Fruit fly (Drosophila melanogaster) whole organism, embryonic: Measurements from ENCODE around the gene Hip14.
A peak's percentile ranks its signal among the peaks of the same experiment; 100 is the strongest.

Source experiments
- Ada2b ChIP-seq: fragments of 200-800 bp; sonication (Bioruptor generic); IDR thresholded peaks from 2 replicates; pipeline ENCODE4 v1.3.6; 2022; ENCODE audit warnings: missing biosample characterization, missing genetic modification characterization
- Atf3 ChIP-seq: fragments of 200-800 bp; sonication (Bioruptor generic); optimal IDR thresholded peaks from 3 replicates; lab custom pipeline; 2016; ENCODE audit warnings: missing biosample characterization, missing genetic modification characterization
- CG10366 ChIP-seq: fragments of 200-800 bp; sonication (Bioruptor generic); IDR thresholded peaks from 2 replicates; pipeline ENCODE4 v1.3.6; 2022; ENCODE audit warnings: missing biosample characterization, missing genetic modification characterization
- CG10654 ChIP-seq: fragments of 200-800 bp; sonication (Bioruptor generic); optimal IDR thresholded peaks from 2 replicates; lab custom pipeline; 2016; ENCODE audit warnings: missing biosample characterization, missing genetic modification characterization
- CG11247 ChIP-seq: fragments of 200-800 bp; sonication (Bioruptor generic); IDR thresholded peaks from 2 replicates; pipeline ENCODE4 v1.3.6; 2022; ENCODE audit warnings: missing biosample characterization, missing genetic modification characterization
- CG1233 ChIP-seq: fragments of 200-800 bp; sonication (Bioruptor generic); optimal IDR thresholded peaks from 4 replicates; lab custom pipeline; 2018; ENCODE audit warnings: missing biosample characterization, mild to moderate bottlenecking, missing genetic modification characterization
- CG13624 ChIP-seq: fragments of 200-800 bp; sonication (Bioruptor generic); optimal IDR thresholded peaks from 2 replicates; lab custom pipeline; 2016; ENCODE audit warnings: missing biosample characterization, missing genetic modification characterization
- CG14860 ChIP-seq: fragments of 200-800 bp; sonication (Bioruptor generic); IDR thresholded peaks from 3 replicates; pipeline ENCODE4 v1.3.6; 2022; ENCODE audit warnings: missing biosample characterization, missing genetic modification characterization; ENCODE audit not compliant: partially characterized antibody
- CG17385 ChIP-seq: fragments of 200-800 bp; sonication (Bioruptor generic); optimal IDR thresholded peaks from 3 replicates; lab custom pipeline; 2018; ENCODE audit warnings: missing biosample characterization, mild to moderate bottlenecking, missing genetic modification characterization
- CG17912 ChIP-seq: fragments of 200-800 bp; sonication (Bioruptor generic); optimal IDR thresholded peaks from 2 replicates; lab custom pipeline; 2018; ENCODE audit warnings: missing biosample characterization, mild to moderate bottlenecking, missing genetic modification characterization
- CG2116 ChIP-seq: fragments of 200-800 bp; sonication (Bioruptor generic); optimal IDR thresholded peaks from 3 replicates; lab custom pipeline; 2018; ENCODE audit warnings: missing biosample characterization, mild to moderate bottlenecking, missing genetic modification characterization
- CG2712 ChIP-seq: fragments of 200-800 bp; optimal IDR thresholded peaks from 3 replicates; lab custom pipeline; 2019; ENCODE audit warnings: missing biosample characterization, mild to moderate bottlenecking, missing genetic modification characterization, moderate library complexity
- CG31365 ChIP-seq: fragments of 200-800 bp; sonication (Bioruptor generic); optimal IDR thresholded peaks from 2 replicates; lab custom pipeline; 2018; ENCODE audit warnings: missing biosample characterization, mild to moderate bottlenecking, missing genetic modification characterization
- CG32767 ChIP-seq: fragments of 200-800 bp; sonication (Bioruptor generic); IDR thresholded peaks from 2 replicates; pipeline ENCODE4 v1.3.6; 2022; ENCODE audit warnings: missing biosample characterization, missing genetic modification characterization
- CG33213 ChIP-seq: fragments of 200-800 bp; sonication (Bioruptor generic); optimal IDR thresholded peaks from 3 replicates; lab custom pipeline; 2016; ENCODE audit warnings: missing biosample characterization, missing genetic modification characterization
- CG33557 ChIP-seq: fragments of 200-800 bp; sonication (Bioruptor generic); optimal IDR thresholded peaks from 2 replicates; lab custom pipeline; 2019; ENCODE audit warnings: missing biosample characterization, mild to moderate bottlenecking, missing genetic modification characterization, moderate library complexity
- CG4360 ChIP-seq: fragments of 200-800 bp; sonication (Bioruptor generic); IDR thresholded peaks from 2 replicates; pipeline ENCODE4 v1.3.6; 2022; ENCODE audit warnings: missing biosample characterization, missing genetic modification characterization
- CG4404 ChIP-seq: fragments of 200-800 bp; sonication (Bioruptor generic); IDR thresholded peaks from 2 replicates; pipeline ENCODE4 v1.3.6; 2022; ENCODE audit warnings: missing biosample characterization, missing genetic modification characterization
- CG5245 ChIP-seq: fragments of 200-800 bp; sonication (Bioruptor generic); optimal IDR thresholded peaks from 3 replicates; lab custom pipeline; 2016; ENCODE audit warnings: missing biosample characterization, missing genetic modification characterization
- CG7963 ChIP-seq: fragments of 200-800 bp; sonication (Bioruptor generic); IDR thresholded peaks from 3 replicates; pipeline ENCODE4 v1.3.6; 2022; ENCODE audit warnings: missing biosample characterization, missing genetic modification characterization; ENCODE audit not compliant: partially characterized antibody
- CG8089 ChIP-seq: fragments of 200-800 bp; sonication (Bioruptor generic); optimal IDR thresholded peaks from 3 replicates; lab custom pipeline; 2016; ENCODE audit warnings: missing biosample characterization, missing genetic modification characterization
- CG9609 ChIP-seq: fragments of 200-800 bp; sonication (Bioruptor generic); optimal IDR thresholded peaks from 3 replicates; lab custom pipeline; 2016; ENCODE audit warnings: missing biosample characterization, missing genetic modification characterization
- CG9876 ChIP-seq: fragments of 200-800 bp; sonication (Bioruptor generic); optimal IDR thresholded peaks from 2 replicates; lab custom pipeline; 2016; ENCODE audit warnings: missing biosample characterization, missing genetic modification characterization
- CoRest ChIP-seq: fragments of 200-800 bp; sonication (Bioruptor generic); optimal IDR thresholded peaks from 3 replicates; lab custom pipeline; 2018; ENCODE audit warnings: missing biosample characterization, mild to moderate bottlenecking, missing genetic modification characterization, moderate library complexity
- Dll ChIP-seq: fragments of 200-800 bp; sonication (Bioruptor generic); IDR thresholded peaks from 4 replicates; pipeline ENCODE4 v1.3.6; 2022; ENCODE audit warnings: missing biosample characterization, missing genetic modification characterization; ENCODE audit not compliant: partially characterized antibody
- Drgx ChIP-seq: fragments of 200-800 bp; sonication (Bioruptor generic); IDR thresholded peaks from 2 replicates; pipeline ENCODE4 v1.3.6; 2022; ENCODE audit warnings: missing biosample characterization, missing genetic modification characterization
- E2f2 ChIP-seq: fragments of 200-800 bp; sonication (Bioruptor generic); IDR thresholded peaks from 2 replicates; pipeline ENCODE4 v1.3.6; 2022; ENCODE audit warnings: missing biosample characterization, missing genetic modification characterization
- Fer2 ChIP-seq: fragments of 200-800 bp; sonication (Bioruptor generic); optimal IDR thresholded peaks from 2 replicates; lab custom pipeline; 2018; ENCODE audit warnings: missing biosample characterization, mild to moderate bottlenecking, missing genetic modification characterization, moderate library complexity
- Gsc ChIP-seq: fragments of 200-800 bp; sonication (Bioruptor generic); IDR thresholded peaks from 2 replicates; pipeline ENCODE4 v1.3.6; 2022; ENCODE audit warnings: missing biosample characterization, missing genetic modification characterization
- H15 ChIP-seq: fragments of 200-800 bp; sonication (Bioruptor generic); IDR thresholded peaks from 3 replicates; pipeline ENCODE4 v1.3.6; 2022; ENCODE audit warnings: missing biosample characterization, missing genetic modification characterization
- Lpt ChIP-seq: fragments of >200 bp; optimal IDR thresholded peaks from 2 replicates; lab custom pipeline; 2018; ENCODE audit warnings: missing biosample characterization, missing genetic modification characterization
- MBD-R2 ChIP-seq: fragments of 200-800 bp; sonication (Bioruptor generic); IDR thresholded peaks from 2 replicates; pipeline ENCODE4 v1.3.6; 2022; ENCODE audit warnings: missing biosample characterization, missing genetic modification characterization
- NfI ChIP-seq: fragments of 200-800 bp; sonication (Bioruptor generic); optimal IDR thresholded peaks from 3 replicates; lab custom pipeline; 2018; ENCODE audit warnings: missing biosample characterization, mild to moderate bottlenecking, missing genetic modification characterization, moderate library complexity
- Opbp ChIP-seq: fragments of 200-800 bp; sonication (Bioruptor generic); IDR thresholded peaks from 3 replicates; pipeline ENCODE4 v1.3.6; 2022; ENCODE audit warnings: missing biosample characterization, missing genetic modification characterization; ENCODE audit not compliant: partially characterized antibody
- Trl ChIP-seq, 3 experiments: fragments of >200 bp in 2 of 3; fragments of 200-800 bp in 1 of 3; sonication (Bioruptor generic) in 1 of 3; optimal IDR thresholded peaks; 2 replicates in 1 of 3; 3 replicates in 2 of 3; lab custom pipeline; 2016 to 2017; ENCODE audit warnings: missing biosample characterization in 1 of 3, missing genetic modification characterization in 1 of 3
- Xrp1 ChIP-seq: fragments of 200-800 bp; sonication (Bioruptor generic); IDR thresholded peaks from 2 replicates; pipeline ENCODE4 v1.3.6; 2022; ENCODE audit warnings: missing biosample characterization, missing genetic modification characterization
- YL-1 ChIP-seq: fragments of 200-800 bp; sonication (Bioruptor generic); optimal IDR thresholded peaks from 3 replicates; lab custom pipeline; 2017; ENCODE audit warnings: missing biosample characterization, mild to moderate bottlenecking, missing genetic modification characterization
- ap ChIP-seq: fragments of 200-800 bp; sonication (Bioruptor generic); IDR thresholded peaks from 2 replicates; pipeline ENCODE4 v1.3.6; 2022; ENCODE audit warnings: missing biosample characterization, missing genetic modification characterization
- bcd ChIP-seq: fragments of 200-800 bp; sonication (Bioruptor generic); optimal IDR thresholded peaks from 2 replicates; lab custom pipeline; 2017; ENCODE audit warnings: missing biosample characterization, mild to moderate bottlenecking, missing genetic modification characterization
- chn ChIP-seq: fragments of 200-800 bp; sonication (Bioruptor generic); optimal IDR thresholded peaks from 2 replicates; lab custom pipeline; 2016; ENCODE audit warnings: missing biosample characterization, missing genetic modification characterization
- crc ChIP-seq: fragments of 200-800 bp; sonication (Bioruptor generic); optimal IDR thresholded peaks from 2 replicates; lab custom pipeline; 2016; ENCODE audit warnings: missing biosample characterization, missing genetic modification characterization
- crp ChIP-seq, 2 experiments: fragments of 200-800 bp; sonication (Bioruptor generic); optimal IDR thresholded peaks; 2 replicates in 1 of 2; 3 replicates in 1 of 2; lab custom pipeline; 2017; ENCODE audit warnings: missing biosample characterization in 2 of 2, missing genetic modification characterization in 2 of 2, mild to moderate bottlenecking in 1 of 2, moderate library complexity in 1 of 2
- da ChIP-seq: fragments of 200-800 bp; sonication (Bioruptor generic); optimal IDR thresholded peaks from 2 replicates; lab custom pipeline; 2016; ENCODE audit warnings: missing biosample characterization, missing genetic modification characterization
- emc ChIP-seq: fragments of 200-800 bp; sonication (Bioruptor generic); optimal IDR thresholded peaks from 2 replicates; lab custom pipeline; 2016; ENCODE audit warnings: missing biosample characterization, missing genetic modification characterization
- jumu ChIP-seq: fragments of 200-800 bp; sonication (Bioruptor generic); optimal IDR thresholded peaks from 3 replicates; lab custom pipeline; 2016; ENCODE audit warnings: missing biosample characterization, missing genetic modification characterization
- sens ChIP-seq: fragments of 200-800 bp; sonication (Bioruptor generic); peaks from one replicate; lab custom pipeline; 2016; ENCODE audit warnings: missing biosample characterization, missing genetic modification characterization
- slp2 ChIP-seq: fragments of 200-800 bp; sonication (Bioruptor generic); optimal IDR thresholded peaks from 2 replicates; lab custom pipeline; 2016; ENCODE audit warnings: missing biosample characterization, missing genetic modification characterization
- tio ChIP-seq: fragments of 200-800 bp; sonication (Bioruptor generic); optimal IDR thresholded peaks from 2 replicates; lab custom pipeline; 2017; ENCODE audit warnings: missing biosample characterization, missing genetic modification characterization, inconsistent platforms
- unc-4 ChIP-seq: fragments of 200-800 bp; sonication (Bioruptor generic); IDR thresholded peaks from 2 replicates; pipeline ENCODE4 v1.3.6; 2022; ENCODE audit warnings: missing biosample characterization, missing genetic modification characterization; ENCODE audit not compliant: partially characterized antibody
- vnd ChIP-seq: fragments of 200-800 bp; sonication (Bioruptor generic); IDR thresholded peaks from 3 replicates; pipeline ENCODE4 v1.3.6; 2022; ENCODE audit warnings: missing biosample characterization, missing genetic modification characterization; ENCODE audit not compliant: partially characterized antibody
- wor ChIP-seq: fragments of 200-800 bp; sonication (Bioruptor generic); IDR thresholded peaks from 2 replicates; pipeline ENCODE4 v1.3.6; 2022; ENCODE audit warnings: missing biosample characterization, missing genetic modification characterization

Gene Hip14

DNA sequence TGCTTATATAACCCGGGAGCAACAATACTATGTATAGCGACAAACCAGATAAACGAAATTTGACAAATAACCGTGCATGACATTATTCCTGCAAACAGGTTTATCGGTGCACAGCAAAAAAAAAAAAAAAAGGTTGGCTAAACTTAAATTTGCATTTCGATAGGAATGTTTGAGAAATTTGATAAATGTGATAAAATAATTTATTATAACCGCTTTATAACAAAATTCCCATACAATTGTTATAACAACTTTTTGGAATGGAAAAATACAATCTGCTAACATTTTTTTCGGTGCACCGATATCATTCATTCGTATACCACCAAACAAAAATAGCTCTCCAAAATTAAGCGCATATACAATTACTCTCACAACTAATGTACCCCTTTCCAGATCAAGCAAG, 10.5 kb upstream of the Hip14 start (continued):
- TF ChIP-seq CG2712 (tag; lab: Kevin White, UChicago): peak; percentile 68
- TF ChIP-seq Atf3 (GFP tag; lab: Kevin White, UChicago): no peak
- no peak; the same call in 1 of the 2 replicates for TF ChIP-seq MBD-R2 (GFP tag; lab: Robert Waterston, UW)
- peak; percentile 55; the same call in 1 of the 2 replicates for TF ChIP-seq CG11247
- peak; percentile 73 for TF ChIP-seq Xrp1 (GFP tag; lab: Robert Waterston, UW)
- peak; percentile 66 for TF ChIP-seq Ada2b (GFP tag; lab: Robert Waterston, UW)
- TF ChIP-seq CG1233 (GFP tag; lab: Kevin White, UChicago): peak; percentile 49
- no peak for TF ChIP-seq YL-1
- TF ChIP-seq chn: no peak
- TF ChIP-seq CG10366 (GFP tag; lab: Robert Waterston, UW): 0 out of 2 replicates have a peak, but pooled peaks have one; percentile 42
- TF ChIP-seq CG8089 (GFP tag; lab: Kevin White, UChicago): no peak
- TF ChIP-seq CG17385 (GFP tag; lab: Kevin White, UChicago): peak; percentile 32
- no peak for TF ChIP-seq CG9876 (GFP tag; lab: Kevin White, UChicago)
- no peak for TF ChIP-seq wor (GFP tag; lab: Robert Waterston, UW)
- TF ChIP-seq crp (GFP tag; optimal IDR thresholded peaks at IDR 0.05; lab: Kevin White, UChicago): no peak
- TF ChIP-seq sens (GFP tag; lab: Kevin White, UChicago): peak; percentile 87
- TF ChIP-seq CG10654 (GFP tag; lab: Kevin White, UChicago): peak; percentile 18
- peak; percentile 18; the same call in 1 of the 2 replicates for TF ChIP-seq CG32767 (GFP tag; lab: Robert Waterston, UW)
- no peak for TF ChIP-seq slp2 (GFP tag; lab: Kevin White, UChicago)
- no peak for TF ChIP-seq CG14860 (GFP tag; lab: Robert Waterston, UW)
- no peak for TF ChIP-seq da (GFP tag; lab: Kevin White, UChicago)
- TF ChIP-seq CG9609: no peak
- no peak for TF ChIP-seq Lpt (GFP tag; lab: Kevin White, UChicago)
- TF ChIP-seq Trl (optimal IDR thresholded peaks at IDR 0.05; lab: Kevin White, UChicago): no peak
- TF ChIP-seq Trl (GFP tag; optimal IDR thresholded peaks at IDR 0.05; lab: Kevin White, UChicago): no peak
- no peak for TF ChIP-seq vnd
- no peak for TF ChIP-seq NfI (GFP tag; lab: Kevin White, UChicago)
- no peak for TF ChIP-seq unc-4 (GFP tag; lab: Robert Waterston, UW)
- TF ChIP-seq tio (GFP tag; lab: Kevin White, UChicago): no peak
- peak; percentile 55 for TF ChIP-seq Drgx (GFP tag; lab: Robert Waterston, UW)
- no peak for TF ChIP-seq emc (GFP tag; lab: Kevin White, UChicago)
- 0 out of 2 replicates have a peak, but pooled peaks have one; percentile 22 for TF ChIP-seq Gsc (GFP tag; lab: Robert Waterston, UW)
- no peak for TF ChIP-seq jumu (GFP tag; lab: Kevin White, UChicago)
- TF ChIP-seq CG17912 (GFP tag; lab: Kevin White, UChicago): no peak
- no peak for TF ChIP-seq CG2116
- no peak for TF ChIP-seq ap (GFP tag; lab: Robert Waterston, UW)
- TF ChIP-seq H15 (GFP tag; lab: Robert Waterston, UW): peak; percentile 37; the same call in 2 of the 3 replicates
- TF ChIP-seq bcd: peak; percentile 39
- TF ChIP-seq Dll (GFP tag; lab: Robert Waterston, UW): no peak
- no peak for TF ChIP-seq Opbp
- no peak for TF ChIP-seq Fer2 (tag; lab: Kevin White, UChicago)
- no peak for TF ChIP-seq crc (GFP tag; lab: Kevin White, UChicago)
- TF ChIP-seq CG4404 (GFP tag; lab: Robert Waterston, UW): peak; percentile 45; the same call in 1 of the 2 replicates
- no peak for TF ChIP-seq CG33557 (GFP tag; lab: Kevin White, UChicago)
- no peak for TF ChIP-seq CG31365 (tag; lab: Kevin White, UChicago)
- TF ChIP-seq CG13624 (GFP tag; lab: Kevin White, UChicago): peak; percentile 35
- peak; percentile 32 for TF ChIP-seq CG5245 (GFP tag; lab: Kevin White, UChicago)
- TF ChIP-seq CoRest (tag; lab: Kevin White, UChicago): peak; percentile 20
- TF ChIP-seq CG33213: no peak
- TF ChIP-seq CG4360 (GFP tag; lab: Robert Waterston, UW): no peak
- TF ChIP-seq E2f2 (GFP tag; lab: Robert Waterston, UW): peak; percentile 22; the same call in 1 of the 2 replicates
- TF ChIP-seq CG7963 (GFP tag; lab: Robert Waterston, UW): no peak
